Worm (Caenorhabditis elegans) whole organism, early embryonic: ENCODE data around the gene phy-3.

Experiments used
- B0310.2 ChIP-seq: sonication (generic microtip); optimal IDR thresholded peaks from 2 replicates; lab custom pipeline; 2016; ENCODE audit warnings: mild to moderate bottlenecking, missing genetic modification characterization, missing compliant biosample characterization
- F13C5.2 ChIP-seq: sonication (generic microtip); optimal IDR thresholded peaks from 2 replicates; lab custom pipeline; 2017; ENCODE audit warnings: mild to moderate bottlenecking, missing genetic modification characterization, inconsistent platforms, missing compliant biosample characterization
- aly-1 ChIP-seq: sonication (generic microtip); optimal IDR thresholded peaks from 2 replicates; lab custom pipeline; 2016; ENCODE audit warnings: missing genetic modification characterization, missing compliant biosample characterization
- ama-1 ChIP-seq: fragments of 150-350 bp; optimal IDR thresholded peaks from 2 replicates; lab custom pipeline; 2014
- ceh-13 ChIP-seq: fragments of 200-800 bp; sonication (Bioruptor generic); optimal IDR thresholded peaks from 2 replicates; lab custom pipeline; 2018; ENCODE audit warnings: mild to moderate bottlenecking, missing genetic modification characterization, missing compliant biosample characterization
- ceh-36 ChIP-seq: sonication (generic microtip); optimal IDR thresholded peaks from 2 replicates; lab custom pipeline; 2016; ENCODE audit warnings: missing genetic modification characterization, inconsistent platforms, missing compliant biosample characterization
- ets-7 ChIP-seq: sonication (generic microtip); optimal IDR thresholded peaks from 2 replicates; lab custom pipeline; 2016; ENCODE audit warnings: missing genotype, missing genetic modification characterization, missing compliant biosample characterization
- flt-1 ChIP-seq: fragments of 200-800 bp; sonication (Bioruptor generic); IDR thresholded peaks from 2 replicates; pipeline ENCODE4 v1.3.6; 2022; ENCODE audit warnings: missing genetic modification characterization, missing compliant biosample characterization
- hmbx-1 ChIP-seq: sonication (generic microtip); optimal IDR thresholded peaks from 2 replicates; lab custom pipeline; 2016; ENCODE audit warnings: mild to moderate bottlenecking, missing genetic modification characterization, missing compliant biosample characterization
- hmg-4 ChIP-seq: fragments of 200-800 bp; sonication (Bioruptor generic); optimal IDR thresholded peaks from 2 replicates; lab custom pipeline; 2018; ENCODE audit warnings: mild to moderate bottlenecking, missing genetic modification characterization, missing compliant biosample characterization
- hnd-1 ChIP-seq: sonication (generic microtip); optimal IDR thresholded peaks from 2 replicates; lab custom pipeline; 2016; ENCODE audit warnings: missing genetic modification characterization, missing compliant biosample characterization
- pes-1 ChIP-seq: fragments of 200-800 bp; sonication (Bioruptor generic); IDR thresholded peaks from 2 replicates; pipeline ENCODE4 v1.3.6; 2022; ENCODE audit warnings: missing genetic modification reagents, missing genetic modification characterization, missing compliant biosample characterization
- scrt-1 ChIP-seq: fragments of 200-800 bp; sonication (Bioruptor generic); IDR thresholded peaks from 2 replicates; pipeline ENCODE4 v1.3.6; 2022; ENCODE audit warnings: missing genetic modification characterization, missing compliant biosample characterization
- sea-1 ChIP-seq: fragments of 200-800 bp; sonication (Bioruptor generic); conservative IDR thresholded peaks from 2 replicates; pipeline ENCODE4 v1.3.6; 2022; ENCODE audit warnings: missing genetic modification characterization, missing compliant biosample characterization
- tbx-11 ChIP-seq: fragments of 200-800 bp; sonication (Bioruptor generic); IDR thresholded peaks from 2 replicates; pipeline ENCODE4 v1.3.6; 2022; ENCODE audit warnings: missing genetic modification characterization, missing compliant biosample characterization
- tbx-37 ChIP-seq: fragments of 200-800 bp; sonication (Bioruptor generic); conservative IDR thresholded peaks from 2 replicates; pipeline ENCODE4 v1.3.6; 2022; ENCODE audit warnings: missing genetic modification reagents, missing genetic modification characterization, missing compliant biosample characterization
- tra-4 ChIP-seq: sonication (generic microtip); optimal IDR thresholded peaks from 2 replicates; lab custom pipeline; 2017; ENCODE audit warnings: missing genetic modification characterization, missing compliant biosample characterization

The phy-3 gene

ce11 chrV:16821270-16821737 lies 11.7 kb upstream of the phy-3 start, which contains the start of gene T20B3.14:
Gene T20B3.14, minus strand, starts transcription at chrV:16821320.
- TF ChIP-seq aly-1 (tag; lab: Kevin White, UChicago) (no peak), hmg-4 (GFP tag; lab: Kevin White, UChicago) (no peak), flt-1 (no peak), B0310.2 (no peak), ceh-36 (tag; lab: Kevin White, UChicago) (no peak), ceh-13 (GFP tag; lab: Kevin White, UChicago) (no peak), tbx-37 (GFP tag; lab: Robert Waterston, UW) (no peak), ets-7 (no peak), hnd-1 (no peak), ama-1 (lab: Kevin White, UChicago) (no peak), scrt-1 (GFP tag; lab: Robert Waterston, UW) (no peak), F13C5.2 (tag; lab: Kevin White, UChicago) (no peak), hmbx-1 (tag; lab: Kevin White, UChicago) (no peak), tbx-11 (no peak), sea-1 (GFP tag; lab: Robert Waterston, UW) (no peak), pes-1 (no peak), tra-4 (tag; lab: Kevin White, UChicago) (no peak)

DNA sequence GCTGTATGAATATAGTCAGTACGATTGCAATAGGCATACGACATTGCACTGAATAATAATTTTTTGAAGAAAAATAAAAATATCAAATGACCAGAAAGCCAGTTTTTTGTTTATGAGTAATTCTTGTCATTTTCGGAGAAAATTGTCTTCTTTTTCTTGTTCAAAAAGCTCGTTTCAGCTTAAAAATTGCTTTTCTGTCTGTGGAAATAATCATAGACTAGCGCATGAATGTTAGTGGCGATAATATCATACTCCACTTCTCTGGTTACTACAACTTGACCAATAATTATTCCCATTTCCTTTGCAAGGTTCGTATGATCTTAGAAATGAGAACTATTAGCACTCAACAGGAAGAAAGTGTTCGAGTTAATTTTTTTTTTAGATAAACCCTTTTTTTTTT lies 5.5 kb upstream of the phy-3 start, which contains the start of gene srh-216:
Gene srh-216, minus strand, starts transcription at position 101 of the 400 bp plus-strand sequence.
- no peak for TF ChIP-seq hnd-1

DNA sequence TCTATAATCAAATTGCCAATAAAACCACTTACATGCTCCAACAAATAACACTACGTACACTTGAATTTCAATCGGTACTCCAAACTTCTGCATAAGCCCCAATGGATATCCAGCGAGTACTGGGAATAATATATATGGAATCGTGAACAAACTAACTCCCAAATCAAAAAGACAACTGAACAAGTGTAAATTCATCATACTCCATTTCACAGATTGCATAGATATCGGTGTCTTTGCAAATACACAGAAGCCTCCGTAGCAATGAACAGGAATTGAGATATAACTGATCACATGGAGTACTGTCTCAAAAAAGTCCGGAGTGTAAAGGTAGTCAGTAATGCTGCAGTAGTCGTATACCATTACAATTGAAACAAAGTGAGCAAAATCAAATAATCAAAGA lies 3.6 kb upstream of the phy-3 start, which contains the start of gene srh-214:
Gene srh-214, minus strand, starts transcription at position 360 of the 400 bp plus-strand sequence.
- TF ChIP-seq ceh-36 (tag; lab: Kevin White, UChicago): no peak
- TF ChIP-seq sea-1 (GFP tag; lab: Robert Waterston, UW): no peak
- TF ChIP-seq tbx-37 (GFP tag; lab: Robert Waterston, UW): no peak
- TF ChIP-seq flt-1: no peak
- no peak for TF ChIP-seq hmg-4 (GFP tag; lab: Kevin White, UChicago)
- TF ChIP-seq tra-4 (tag; lab: Kevin White, UChicago): no peak
- no peak for TF ChIP-seq ama-1 (lab: Kevin White, UChicago)
- TF ChIP-seq scrt-1 (GFP tag; lab: Robert Waterston, UW): no peak
- TF ChIP-seq ceh-13 (GFP tag; lab: Kevin White, UChicago): no peak
- no peak for TF ChIP-seq ets-7
- TF ChIP-seq aly-1 (tag; lab: Kevin White, UChicago): no peak
- no peak for TF ChIP-seq tbx-11
- TF ChIP-seq pes-1: no peak
- TF ChIP-seq B0310.2: no peak
- TF ChIP-seq hmbx-1 (tag; lab: Kevin White, UChicago): no peak
- TF ChIP-seq hnd-1: no peak
- no peak for TF ChIP-seq F13C5.2 (tag; lab: Kevin White, UChicago)

DNA sequence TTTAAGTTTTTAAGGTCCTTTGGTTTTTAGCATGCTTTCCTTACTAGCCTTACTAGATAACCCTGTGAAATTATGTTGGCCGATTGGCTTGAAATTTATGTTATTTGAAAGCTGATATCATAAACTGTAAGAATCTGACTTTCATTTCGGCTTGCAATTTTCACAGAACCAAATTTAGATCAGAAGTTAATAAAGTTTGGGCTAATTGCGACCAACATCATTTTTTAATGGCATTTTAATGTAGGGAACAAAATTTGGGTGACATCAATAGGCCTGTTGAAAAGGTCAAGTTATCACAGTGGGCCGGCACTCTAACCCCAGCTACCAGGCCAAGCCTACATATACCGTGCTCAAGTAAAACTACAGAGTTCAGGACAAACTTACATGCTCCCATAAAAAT lies 1.7 kb upstream of the phy-3 start:
- TF ChIP-seq ama-1 (lab: Kevin White, UChicago) (no peak), ets-7 (no peak), ceh-36 (tag; lab: Kevin White, UChicago) (no peak), ceh-13 (GFP tag; lab: Kevin White, UChicago) (no peak), aly-1 (tag; lab: Kevin White, UChicago) (no peak), tbx-37 (GFP tag; lab: Robert Waterston, UW) (no peak), flt-1 (no peak), scrt-1 (GFP tag; lab: Robert Waterston, UW) (no peak), hnd-1 (no peak), B0310.2 (no peak), F13C5.2 (tag; lab: Kevin White, UChicago) (no peak), hmbx-1 (tag; lab: Kevin White, UChicago) (no peak), tra-4 (tag; lab: Kevin White, UChicago) (no peak), pes-1 (no peak), tbx-11 (no peak)

DNA sequence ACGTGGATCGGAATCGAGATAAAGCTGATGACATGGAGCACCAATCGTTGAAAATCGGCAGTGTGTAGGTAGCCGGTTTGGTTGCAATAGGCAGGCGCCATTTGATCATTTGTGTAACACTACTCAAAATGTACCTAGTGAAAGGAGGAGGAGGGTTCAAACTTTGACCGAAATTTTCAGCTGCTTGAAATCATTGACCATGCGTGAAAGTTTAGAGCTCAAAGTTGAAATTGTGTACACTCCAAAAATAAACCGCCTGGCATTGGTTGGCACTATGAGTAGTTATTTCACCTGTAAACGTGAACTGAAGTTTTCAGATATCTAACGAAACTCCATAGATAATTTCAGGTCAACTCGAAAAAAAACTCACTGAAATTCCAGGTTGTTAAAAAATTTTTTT lies 1.0 kb upstream of the phy-3 start, which contains the start of gene srh-215:
Gene srh-215, minus strand, starts transcription at position 101 of the 400 bp plus-strand sequence.
- TF ChIP-seq hnd-1: no peak
- TF ChIP-seq tra-4 (tag; lab: Kevin White, UChicago): no peak
- no peak for TF ChIP-seq F13C5.2 (tag; lab: Kevin White, UChicago)
- TF ChIP-seq sea-1 (GFP tag; lab: Robert Waterston, UW): no peak
- TF ChIP-seq ama-1 (lab: Kevin White, UChicago): no peak
- TF ChIP-seq ets-7: no peak
- no peak for TF ChIP-seq flt-1

DNA sequence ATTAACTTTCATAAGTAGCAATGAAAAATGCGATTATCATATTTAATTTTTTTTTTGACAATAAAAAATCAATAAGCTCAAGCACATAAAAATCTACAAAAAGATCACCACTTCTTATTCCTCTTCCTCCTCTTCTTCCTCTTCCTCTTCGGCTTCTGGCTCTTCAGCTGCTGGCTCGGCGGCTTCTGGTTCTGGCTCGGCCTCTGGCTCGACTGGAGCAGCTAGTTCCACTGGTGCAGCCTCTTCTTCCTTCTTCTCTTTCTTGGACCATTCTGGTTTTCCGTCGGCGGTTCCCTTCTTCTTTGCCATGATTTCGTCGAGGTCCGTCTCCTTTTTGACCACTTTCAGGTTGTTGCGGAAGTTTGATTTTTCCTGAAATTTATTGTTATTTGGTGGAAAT lies 707 bp downstream of the phy-3 start:
- TF ChIP-seq pes-1: no peak

ce11 chrV:16834989-16835388 lies 2.0 kb downstream of the phy-3 start, which contains the start of gene tni-3:
Gene tni-3, minus strand, starts transcription at chrV:16835128.
- TF ChIP-seq aly-1 (tag; lab: Kevin White, UChicago) (no peak), ceh-36 (tag; lab: Kevin White, UChicago) (no peak), F13C5.2 (tag; lab: Kevin White, UChicago) (no peak), B0310.2 (no peak), tra-4 (tag; lab: Kevin White, UChicago) (no peak)

- TF ChIP-seq aly-1 (tag; lab: Kevin White, UChicago) (no peak), scrt-1 (GFP tag; lab: Robert Waterston, UW) (no peak), ama-1 (lab: Kevin White, UChicago) (no peak), ceh-36 (tag; lab: Kevin White, UChicago) (no peak), ceh-13 (GFP tag; lab: Kevin White, UChicago) (no peak), hmg-4 (GFP tag; lab: Kevin White, UChicago) (no peak), ets-7 (no peak), F13C5.2 (tag; lab: Kevin White, UChicago) (no peak), tra-4 (tag; lab: Kevin White, UChicago) (no peak), B0310.2 (no peak)
Measured at ce11 chrV:16836100-16836499, 3.1 kb downstream of the phy-3 start.
